Worm (Caenorhabditis elegans) whole organism, young adult: ENCODE results near the gene F09F9.5.

ENCODE experiments used
- C06A6.2 ChIP-seq: fragments of 200-800 bp; sonication (Bioruptor generic); conservative IDR thresholded peaks from 2 replicates; pipeline ENCODE4 v1.3.6; 2022; ENCODE audit warnings: missing genetic modification characterization, missing compliant biosample characterization
- C17E4.6 ChIP-seq: fragments of 200-800 bp; sonication (Bioruptor generic); IDR thresholded peaks from 2 replicates; pipeline ENCODE4 v1.3.6; 2022; ENCODE audit warnings: missing genetic modification reagents, missing genetic modification characterization, missing compliant biosample characterization
- F22D6.2 ChIP-seq: sonication (generic microtip); optimal IDR thresholded peaks from 2 replicates; lab custom pipeline; 2016; ENCODE audit warnings: mild to moderate bottlenecking, missing genetic modification characterization, missing compliant biosample characterization
- F33H1.4 ChIP-seq: fragments of 200-800 bp; sonication (Bioruptor generic); IDR thresholded peaks from 2 replicates; pipeline ENCODE4 v1.3.6; 2022; ENCODE audit warnings: missing genetic modification reagents, missing genetic modification characterization, missing compliant biosample characterization
- F39B2.1 ChIP-seq: fragments of 200-800 bp; sonication (Bioruptor generic); IDR thresholded peaks from 2 replicates; pipeline ENCODE4 v1.3.6; 2022; ENCODE audit warnings: missing genetic modification reagents, missing genetic modification characterization, missing compliant biosample characterization
- K12H6.12 ChIP-seq: fragments of 200-800 bp; sonication (Bioruptor generic); optimal IDR thresholded peaks from 2 replicates; lab custom pipeline; 2018; ENCODE audit warnings: mild to moderate bottlenecking, missing genetic modification characterization, missing compliant biosample characterization
- T26A5.8 ChIP-seq: sonication (generic microtip); optimal IDR thresholded peaks from 2 replicates; lab custom pipeline; 2016; ENCODE audit warnings: missing genetic modification characterization, missing compliant biosample characterization
- Y67H2A.10 ChIP-seq: fragments of 200-800 bp; sonication (Bioruptor generic); conservative IDR thresholded peaks from 2 replicates; pipeline ENCODE4 v1.3.6; 2022; ENCODE audit warnings: missing genetic modification reagents, missing genetic modification characterization, missing compliant biosample characterization
- bed-2 ChIP-seq: fragments of 200-800 bp; sonication (Bioruptor generic); IDR thresholded peaks from 2 replicates; pipeline ENCODE4 v1.3.6; 2022; ENCODE audit warnings: missing genetic modification reagents, missing genetic modification characterization, missing compliant biosample characterization
- ceh-100 ChIP-seq: fragments of 200-800 bp; sonication (Bioruptor generic); IDR thresholded peaks from 2 replicates; pipeline ENCODE4 v1.3.6; 2022; ENCODE audit warnings: missing genetic modification reagents, missing genetic modification characterization, missing compliant biosample characterization
- ceh-27 ChIP-seq: fragments of 200-800 bp; sonication (Bioruptor generic); optimal IDR thresholded peaks from 2 replicates; lab custom pipeline; 2018; ENCODE audit warnings: mild to moderate bottlenecking, missing genetic modification characterization, moderate library complexity, missing compliant biosample characterization
- ceh-79 ChIP-seq: sonication (generic microtip); optimal IDR thresholded peaks from 2 replicates; lab custom pipeline; 2017; ENCODE audit warnings: mild to moderate bottlenecking, missing genetic modification characterization, missing compliant biosample characterization
- chd-7 ChIP-seq: sonication (generic microtip); optimal IDR thresholded peaks from 2 replicates; lab custom pipeline; 2016; ENCODE audit warnings: mild to moderate bottlenecking, missing genetic modification characterization, moderate library complexity, missing compliant biosample characterization
- die-1 ChIP-seq: sonication (generic microtip); optimal IDR thresholded peaks from 2 replicates; lab custom pipeline; 2016; ENCODE audit warnings: missing genotype, mild to moderate bottlenecking, missing genetic modification characterization, missing compliant biosample characterization
- dox-1 ChIP-seq: fragments of 200-800 bp; sonication (Bioruptor generic); IDR thresholded peaks from 2 replicates; pipeline ENCODE4 v1.3.6; 2022; ENCODE audit warnings: missing genetic modification reagents, missing genetic modification characterization, missing compliant biosample characterization
- ekl-4 ChIP-seq: fragments of 200-800 bp; sonication (Bioruptor generic); IDR thresholded peaks from 2 replicates; pipeline ENCODE4 v1.3.6; 2022; ENCODE audit warnings: missing genetic modification reagents, missing genetic modification characterization, missing compliant biosample characterization
- hlh-26 ChIP-seq: fragments of 200-800 bp; sonication (Bioruptor generic); conservative IDR thresholded peaks from 2 replicates; pipeline ENCODE4 v1.3.6; 2022; ENCODE audit warnings: missing genetic modification reagents, missing genetic modification characterization, missing compliant biosample characterization
- lag-1 ChIP-seq: fragments of 200-800 bp; sonication (Bioruptor generic); IDR thresholded peaks from 2 replicates; pipeline ENCODE4 v1.3.6; 2022; ENCODE audit warnings: missing genetic modification reagents, missing genetic modification characterization, missing compliant biosample characterization
- let-526 ChIP-seq: fragments of 200-800 bp; sonication (Bioruptor generic); IDR thresholded peaks from 2 replicates; pipeline ENCODE4 v1.3.6; 2022; ENCODE audit warnings: missing genetic modification reagents, missing genetic modification characterization, missing compliant biosample characterization
- lin-26 ChIP-seq: fragments of 200-800 bp; sonication (Bioruptor generic); IDR thresholded peaks from 2 replicates; pipeline ENCODE4 v1.3.6; 2022; ENCODE audit warnings: missing genetic modification reagents, missing genetic modification characterization, missing compliant biosample characterization
- lin-40 ChIP-seq: sonication (generic microtip); optimal IDR thresholded peaks from 2 replicates; lab custom pipeline; 2016; ENCODE audit warnings: missing genetic modification characterization, mild to moderate bottlenecking, missing compliant biosample characterization, missing genotype, missing genetic modification reagents
- lin-54 ChIP-seq: fragments of 200-800 bp; sonication (Bioruptor generic); optimal IDR thresholded peaks from 2 replicates; lab custom pipeline; 2018; ENCODE audit warnings: mild to moderate bottlenecking, missing genetic modification characterization, missing compliant biosample characterization
- lir-1 ChIP-seq: fragments of 200-800 bp; sonication (Bioruptor generic); conservative IDR thresholded peaks from 2 replicates; pipeline ENCODE4 v1.3.6; 2022; ENCODE audit warnings: missing genetic modification reagents, missing genetic modification characterization, missing compliant biosample characterization
- madf-10 ChIP-seq: sonication (generic microtip); optimal IDR thresholded peaks from 2 replicates; lab custom pipeline; 2016; ENCODE audit warnings: mild to moderate bottlenecking, missing genetic modification characterization, missing compliant biosample characterization
- mel-28 ChIP-seq: sonication (generic microtip); optimal IDR thresholded peaks from 2 replicates; lab custom pipeline; 2016; ENCODE audit warnings: borderline replicate concordance, mild to moderate bottlenecking, missing genetic modification characterization, missing compliant biosample characterization
- mes-4 ChIP-seq: sonication (generic microtip); optimal IDR thresholded peaks from 2 replicates; lab custom pipeline; 2016; ENCODE audit warnings: missing genotype, missing genetic modification characterization, missing compliant biosample characterization
- mxl-1 ChIP-seq: sonication (generic microtip); optimal IDR thresholded peaks from 2 replicates; lab custom pipeline; 2016; ENCODE audit warnings: missing genetic modification characterization, missing compliant biosample characterization
- nfya-2 ChIP-seq: fragments of 200-800 bp; sonication (Bioruptor generic); IDR thresholded peaks from 2 replicates; pipeline ENCODE4 v1.3.6; 2022; ENCODE audit warnings: missing genetic modification reagents, missing genetic modification characterization, missing compliant biosample characterization
- nhr-80 ChIP-seq: sonication (generic microtip); optimal IDR thresholded peaks from 2 replicates; lab custom pipeline; 2016; ENCODE audit warnings: missing genetic modification characterization, missing compliant biosample characterization
- pha-4 ChIP-seq: fragments of 150-350 bp; sonication (generic microtip); optimal IDR thresholded peaks from 2 replicates; lab custom pipeline; 2014; ENCODE audit warnings: missing biosample characterization, missing genetic modification reagents, missing genetic modification characterization
- repo-1 ChIP-seq: sonication (generic microtip); optimal IDR thresholded peaks from 2 replicates; lab custom pipeline; 2017; ENCODE audit warnings: mild to moderate bottlenecking, missing genetic modification characterization, missing compliant biosample characterization
- snpc-4 ChIP-seq, 5 experiments: fragments of 150-350 bp in 1 of 5; sonication (generic microtip) in 4 of 5; optimal IDR thresholded peaks; 2 replicates each; lab custom pipeline; 2014 to 2018; ENCODE audit warnings: missing genetic modification characterization in 5 of 5, missing biosample characterization in 3 of 5, antibody characterized with exemption in 2 of 5, mild to moderate bottlenecking in 2 of 5, missing compliant biosample characterization in 2 of 5, missing genotype in 2 of 5, moderate library complexity in 2 of 5, missing genetic modification reagents in 1 of 5
- somi-1 ChIP-seq: fragments of 200-800 bp; sonication (Bioruptor generic); optimal IDR thresholded peaks from 2 replicates; lab custom pipeline; 2018; ENCODE audit warnings: mild to moderate bottlenecking, missing genetic modification characterization, missing compliant biosample characterization
- sptf-2 ChIP-seq: fragments of 200-800 bp; sonication (Bioruptor generic); optimal IDR thresholded peaks from 2 replicates; lab custom pipeline; 2018; ENCODE audit warnings: mild to moderate bottlenecking, missing genetic modification characterization, missing compliant biosample characterization
- ztf-25 ChIP-seq: fragments of 200-800 bp; sonication (Bioruptor generic); IDR thresholded peaks from 2 replicates; pipeline ENCODE4 v1.3.6; 2022; ENCODE audit warnings: missing genetic modification reagents, missing genetic modification characterization, missing compliant biosample characterization
- ztf-26 ChIP-seq: sonication (generic microtip); optimal IDR thresholded peaks from 2 replicates; lab custom pipeline; 2017; ENCODE audit warnings: missing genetic modification characterization, missing compliant biosample characterization
- ztf-28 ChIP-seq: fragments of 200-800 bp; sonication (Bioruptor generic); IDR thresholded peaks from 2 replicates; pipeline ENCODE4 v1.3.6; 2022; ENCODE audit warnings: missing genetic modification reagents, missing genetic modification characterization, missing compliant biosample characterization

F09F9.5 gene

ce11 chrX:4128684-4129083, 11.0 kb downstream of the F09F9.5 start:
- no peak for TF ChIP-seq repo-1 (tag; lab: Kevin White, UChicago)
- no peak for TF ChIP-seq mel-28 (tag; lab: Kevin White, UChicago)
- no peak for TF ChIP-seq T26A5.8 (tag; lab: Kevin White, UChicago)
- TF ChIP-seq pha-4 (tag; lab: Kevin White, UChicago), result no peak
- no peak for TF ChIP-seq F39B2.1 (GFP tag; lab: Robert Waterston, UW)

- TF ChIP-seq ekl-4 (GFP tag; lab: Robert Waterston, UW), result no peak
- no peak for TF ChIP-seq bed-2 (GFP tag; lab: Robert Waterston, UW)
- TF ChIP-seq lag-1 (GFP tag; lab: Robert Waterston, UW), result no peak
- TF ChIP-seq ztf-28 (GFP tag; lab: Robert Waterston, UW), result no peak
- TF ChIP-seq lin-26 (GFP tag; lab: Robert Waterston, UW), result no peak
- no peak for TF ChIP-seq snpc-4 (GFP tag; optimal IDR thresholded peaks at IDR 0.05; lab: Kevin White, UChicago)
- no peak for TF ChIP-seq snpc-4 (tag; optimal IDR thresholded peaks at IDR 0.05; lab: Kevin White, UChicago)
- no peak for TF ChIP-seq ztf-25 (GFP tag; lab: Robert Waterston, UW)
- no peak for TF ChIP-seq nfya-2 (GFP tag; lab: Robert Waterston, UW)
- TF ChIP-seq F33H1.4 (GFP tag; lab: Robert Waterston, UW), result no peak
- no peak for TF ChIP-seq ceh-27 (GFP tag; lab: Kevin White, UChicago)
- TF ChIP-seq dox-1 (GFP tag; lab: Robert Waterston, UW), result no peak
- TF ChIP-seq let-526, result no peak
- no peak for TF ChIP-seq C17E4.6
- no peak for TF ChIP-seq Y67H2A.10 (GFP tag; lab: Robert Waterston, UW)
- no peak for TF ChIP-seq lir-1
- TF ChIP-seq madf-10, result no peak
- no peak for TF ChIP-seq mel-28 (tag; lab: Kevin White, UChicago)
- no peak for TF ChIP-seq ceh-100 (GFP tag; lab: Robert Waterston, UW)
- TF ChIP-seq hlh-26 (GFP tag; lab: Robert Waterston, UW), result no peak
These were observed 13.6 kb downstream of the F09F9.5 start for ce11 chrX:4131354-4131753.

- peak; percentile 65 for TF ChIP-seq lin-40
- peak; percentile 2 for TF ChIP-seq nhr-80
- no peak for TF ChIP-seq mes-4 (tag; lab: Kevin White, UChicago)
- 0 out of 2 replicates have a peak, but pooled peaks have one; percentile 35 for TF ChIP-seq C06A6.2 (GFP tag; lab: Robert Waterston, UW)
- no peak for TF ChIP-seq lin-54
- TF ChIP-seq K12H6.12 (tag; lab: Kevin White, UChicago), result no peak
- peak; percentile 50 for TF ChIP-seq die-1 (tag; lab: Kevin White, UChicago)
- TF ChIP-seq chd-7, result peak; percentile 36
- TF ChIP-seq sptf-2 (GFP tag; lab: Kevin White, UChicago), result no peak
- TF ChIP-seq somi-1 (GFP tag; lab: Kevin White, UChicago), result peak; percentile 73
- TF ChIP-seq mxl-1 (tag; lab: Kevin White, UChicago), result no peak
- TF ChIP-seq ceh-79 (tag; lab: Kevin White, UChicago), result no peak
- peak; percentile 71 for TF ChIP-seq ztf-26 (tag; lab: Kevin White, UChicago)
- no peak for TF ChIP-seq F39B2.1 (GFP tag; lab: Robert Waterston, UW)
- TF ChIP-seq F22D6.2, result peak; percentile 45
These were observed 14.5 kb downstream of the F09F9.5 start for ce11 chrX:4132243-4132642.
